In genomic region chrX:9737730-9738129, ce11 we compare ENCODE assay signal across 1 worm cellular context.
TF ChIP-seq lines count a peak whose summit lies in the region.

F15G9.5 (minus strand) TSS chrX:9737888.

TF ChIP-seq in whole organism, L1 larva, 84 proteins besides CTCF, POLR2A, EP300 and RAD21 (continued from another document):
- TF ChIP-seq aly-2 (tag; optimal IDR thresholded peaks at IDR 0.05; lab: Kevin White, UChicago) (no peak), nhr-20 (tag; optimal IDR thresholded peaks at IDR 0.05; lab: Kevin White, UChicago) (no peak), efl-1 (optimal IDR thresholded peaks at IDR 0.05; lab: Kevin White, UChicago) (no peak), efl-1 (GFP tag; optimal IDR thresholded peaks at IDR 0.05 in 1 of 2; lab: Kevin White, UChicago) (no peak), nhr-85 (tag; lab: Kevin White, UChicago) (no peak), tlp-1 (tag; optimal IDR thresholded peaks at IDR 0.05; lab: Kevin White, UChicago) (no peak), unc-86 (tag; optimal IDR thresholded peaks at IDR 0.05; lab: Kevin White, UChicago) (peak; percentile 30), tbx-2 (tag; optimal IDR thresholded peaks at IDR 0.05; lab: Kevin White, UChicago) (peak; percentile 40), isw-1 (GFP tag; IDR thresholded peaks at IDR 0.05; lab: Robert Waterston, UW) (no peak), egl-13 (tag; optimal IDR thresholded peaks at IDR 0.05; lab: Kevin White, UChicago) (no peak), lin-14 (GFP tag; optimal IDR thresholded peaks at IDR 0.05; lab: Kevin White, UChicago) (peak; percentile 71), F16B12.6 (tag; optimal IDR thresholded peaks at IDR 0.05; lab: Kevin White, UChicago) (no peak), dsc-1 (tag; optimal IDR thresholded peaks at IDR 0.05; lab: Kevin White, UChicago) (peak; percentile 28), hpl-2 (GFP tag; optimal IDR thresholded peaks at IDR 0.05; lab: Kevin White, UChicago) (no peak), rnt-1 (tag; optimal IDR thresholded peaks at IDR 0.05; lab: Kevin White, UChicago) (peak; percentile 49), ceh-82 (tag; optimal IDR thresholded peaks at IDR 0.05; lab: Kevin White, UChicago) (peak in 2 of 3 experiments; percentile 21 to 30), unc-30 (tag; optimal IDR thresholded peaks at IDR 0.05; lab: Kevin White, UChicago) (no peak), ztf-11 (tag; optimal IDR thresholded peaks at IDR 0.05; lab: Kevin White, UChicago) (no peak)
